Worm (Caenorhabditis elegans): ENCODE data around the gene sul-3.

ce11 chrX:7866493-7866892 is 32.5 kb upstream of the sul-3 start:
- TF ChIP-seq jun-1 (tag; optimal IDR thresholded peaks at IDR 0.05) (no peak), lin-39 (tag; optimal IDR thresholded peaks at IDR 0.05) (no peak), elt-3 (tag; optimal IDR thresholded peaks at IDR 0.05) (no peak), unc-62 (GFP tag; optimal IDR thresholded peaks at IDR 0.05) (no peak), grh-1 (GFP tag; IDR thresholded peaks at IDR 0.05) (no peak)
